Worm (Caenorhabditis elegans) whole organism, L4/young adult: ENCODE data around the gene M176.16.

Experiments
- dao-5 ChIP-seq: sonication (generic microtip); optimal IDR thresholded peaks from 2 replicates; lab custom pipeline; 2016; ENCODE audit warnings: missing genotype, missing genetic modification characterization, moderate library complexity, missing compliant biosample characterization
- him-1 ChIP-seq: sonication (generic microtip); optimal IDR thresholded peaks from 2 replicates; lab custom pipeline; 2016; ENCODE audit warnings: missing genotype, missing genetic modification reagents, missing genetic modification characterization, missing compliant biosample characterization

- TF ChIP-seq him-1 (tag; lab: Kevin White, UChicago) (no peak), dao-5 (tag; lab: Kevin White, UChicago) (no peak)
Observed at ce11 chrII:9436009-9436408, 17.7 kb downstream of the M176.16 start, which contains the start of gene kin-16.
